In the genomic region with DNA sequence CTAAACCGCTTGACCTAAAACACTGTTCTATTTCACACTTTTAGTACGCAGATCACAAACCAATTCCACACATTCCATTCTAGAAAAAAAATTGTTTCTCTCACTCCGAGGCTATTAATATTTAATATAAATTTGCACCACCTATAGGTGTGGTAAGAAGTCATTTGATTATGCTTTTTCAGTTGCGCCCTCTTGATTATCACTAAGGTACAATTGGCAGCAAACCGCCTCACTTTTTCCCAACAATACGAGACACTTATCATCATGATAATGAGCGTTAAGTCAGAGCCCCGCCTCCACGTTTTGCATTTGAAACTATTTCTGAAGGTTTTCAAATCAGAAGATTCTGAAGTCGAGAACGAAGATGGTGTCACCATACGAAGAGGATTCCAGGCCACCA, we compare ENCODE assay signal across 5 worm cellular contexts.
TF ChIP-seq lines count a peak whose summit lies in the region.

A gene (plus strand): TSS at position 270 of the 400 bp plus-strand sequence.

TF ChIP-seq in whole organism, L1 larva, 84 proteins besides CTCF, POLR2A, EP300 and RAD21:
- TF ChIP-seq unc-130 (tag; optimal IDR thresholded peaks at IDR 0.05; lab: Kevin White, UChicago) (no peak), elt-2 (tag; optimal IDR thresholded peaks at IDR 0.05; lab: Kevin White, UChicago) (peak; percentile 26), sox-4 (tag; optimal IDR thresholded peaks at IDR 0.05; lab: Kevin White, UChicago) (no peak), nhr-77 (tag; optimal IDR thresholded peaks at IDR 0.05; lab: Kevin White, UChicago) (no peak), sup-37 (GFP tag; optimal IDR thresholded peaks at IDR 0.05; lab: Kevin White, UChicago) (no peak)
TF ChIP-seq in whole organism, L1 larva: peak in this region for 1.

TF ChIP-seq in whole organism, L2 larva, 48 proteins besides CTCF, POLR2A, EP300 and RAD21:
- TF ChIP-seq skn-1 (tag; optimal IDR thresholded peaks at IDR 0.05; lab: Kevin White, UChicago) (no peak), ceh-82 (tag; optimal IDR thresholded peaks at IDR 0.05; lab: Kevin White, UChicago) (no peak), nhr-129 (tag; optimal IDR thresholded peaks at IDR 0.05; lab: Kevin White, UChicago) (no peak), gmeb-1 (tag; optimal IDR thresholded peaks at IDR 0.05; lab: Kevin White, UChicago) (no peak), nhr-11 (tag; optimal IDR thresholded peaks at IDR 0.05; lab: Kevin White, UChicago) (no peak), nhr-23 (tag; optimal IDR thresholded peaks at IDR 0.05; lab: Kevin White, UChicago) (no peak), ZK546.5 (tag; optimal IDR thresholded peaks at IDR 0.05; lab: Kevin White, UChicago) (no peak), fos-1 (tag; optimal IDR thresholded peaks at IDR 0.05; lab: Kevin White, UChicago) (peak; percentile 78), F13H6.1 (tag; optimal IDR thresholded peaks at IDR 0.05; lab: Kevin White, UChicago) (no peak), crh-2 (tag; optimal IDR thresholded peaks at IDR 0.05; lab: Kevin White, UChicago) (peak; percentile 25), zag-1 (tag; optimal IDR thresholded peaks at IDR 0.05; lab: Kevin White, UChicago) (no peak)

TF ChIP-seq in whole organism, L3 larva, 47 proteins besides CTCF, POLR2A, EP300 and RAD21:
- peak; percentile 66 for TF ChIP-seq elt-2 (tag; optimal IDR thresholded peaks at IDR 0.05; lab: Kevin White, UChicago)
- no peak for TF ChIP-seq ZK546.5 (tag; optimal IDR thresholded peaks at IDR 0.05; lab: Kevin White, UChicago)
- TF ChIP-seq mml-1 (tag; optimal IDR thresholded peaks at IDR 0.05; lab: Kevin White, UChicago) = no peak
- no peak for TF ChIP-seq ceh-16 (tag; optimal IDR thresholded peaks at IDR 0.05; lab: Kevin White, UChicago)

TF ChIP-seq in whole organism, L4 larva, 104 proteins besides CTCF, POLR2A, EP300 and RAD21:
- TF ChIP-seq dmd-6 (GFP tag; IDR thresholded peaks at IDR 0.05; lab: Robert Waterston, UW) (peak; percentile 43; the same call in 1 of the 2 replicates), nhr-28 (tag; optimal IDR thresholded peaks at IDR 0.05; lab: Kevin White, UChicago) (peak; percentile 47), lir-3 (tag; optimal IDR thresholded peaks at IDR 0.05; lab: Kevin White, UChicago) (no peak), Y48G9A.11 (GFP tag; IDR thresholded peaks at IDR 0.05; lab: Robert Waterston, UW) (no peak), hmg-1.1 (GFP tag; IDR thresholded peaks at IDR 0.05; lab: Robert Waterston, UW) (no peak), F10B5.3 (tag; optimal IDR thresholded peaks at IDR 0.05; lab: Kevin White, UChicago) (no peak), pha-4 (GFP tag; IDR thresholded peaks at IDR 0.05; lab: Robert Waterston, UW) (no peak), pha-4 (tag; optimal IDR thresholded peaks at IDR 0.05; lab: Kevin White, UChicago) (no peak), daf-16 (GFP tag; optimal IDR thresholded peaks at IDR 0.05; lab: Kevin White, UChicago) (no peak), daf-16 (tag; optimal IDR thresholded peaks at IDR 0.05; lab: Kevin White, UChicago) (peak; percentile 28), hlh-11 (tag; optimal IDR thresholded peaks at IDR 0.05; lab: Kevin White, UChicago) (peak; percentile 18), ceh-28 (tag; optimal IDR thresholded peaks at IDR 0.05; lab: Kevin White, UChicago) (no peak), pqm-1 (tag; optimal IDR thresholded peaks at IDR 0.05; lab: Kevin White, UChicago) (peak; percentile 59), hlh-30 (tag; optimal IDR thresholded peaks at IDR 0.05; lab: Kevin White, UChicago; ENCODE audit: insufficient read depth) (peak; percentile 6)

TF ChIP-seq in whole organism, young adult, 124 proteins besides CTCF, POLR2A, EP300 and RAD21:
- TF ChIP-seq F52B5.7 (tag; optimal IDR thresholded peaks at IDR 0.05; lab: Kevin White, UChicago) (no peak), B0035.1 (tag; optimal IDR thresholded peaks at IDR 0.05; lab: Kevin White, UChicago) (no peak), ccch-3 (GFP tag; optimal IDR thresholded peaks at IDR 0.05; lab: Kevin White, UChicago) (no peak), ets-4 (GFP tag; optimal IDR thresholded peaks at IDR 0.05; lab: Kevin White, UChicago) (no peak), nhr-80 (tag; optimal IDR thresholded peaks at IDR 0.05; lab: Kevin White, UChicago) (peak; percentile 64), madf-6 (GFP tag; IDR thresholded peaks at IDR 0.05; lab: Robert Waterston, UW) (no peak)
